Worm (Caenorhabditis elegans) whole organism, L4/young adult: ENCODE data around the gene vit-3.

Experiments
- W03F9.2 ChIP-seq: fragments of 150-350 bp; optimal IDR thresholded peaks from 2 replicates; lab custom pipeline; 2014; ENCODE audit warnings: missing biosample characterization, missing genetic modification characterization
- dao-5 ChIP-seq: sonication (generic microtip); optimal IDR thresholded peaks from 2 replicates; lab custom pipeline; 2016; ENCODE audit warnings: missing genotype, missing genetic modification characterization, moderate library complexity, missing compliant biosample characterization
- him-1 ChIP-seq: sonication (generic microtip); optimal IDR thresholded peaks from 2 replicates; lab custom pipeline; 2016; ENCODE audit warnings: missing genotype, missing genetic modification reagents, missing genetic modification characterization, missing compliant biosample characterization

Gene vit-3

ce11 chrX:3584481-3584880, 12.1 kb upstream of the vit-3 start:
- TF ChIP-seq him-1 (tag; lab: Kevin White, UChicago) (no peak), W03F9.2 (tag; lab: Kevin White, UChicago) (no peak), dao-5 (tag; lab: Kevin White, UChicago) (no peak)

ce11 chrX:3583436-3583835, 11.1 kb upstream of the vit-3 start:
- TF ChIP-seq dao-5 (tag; lab: Kevin White, UChicago) (no peak), him-1 (tag; lab: Kevin White, UChicago) (no peak), W03F9.2 (tag; lab: Kevin White, UChicago) (no peak)

- TF ChIP-seq W03F9.2 (tag; lab: Kevin White, UChicago) (no peak), dao-5 (tag; lab: Kevin White, UChicago) (no peak), him-1 (tag; lab: Kevin White, UChicago) (no peak)
These were observed 9.5 kb upstream of the vit-3 start for ce11 chrX:3581813-3582212.

DNA sequence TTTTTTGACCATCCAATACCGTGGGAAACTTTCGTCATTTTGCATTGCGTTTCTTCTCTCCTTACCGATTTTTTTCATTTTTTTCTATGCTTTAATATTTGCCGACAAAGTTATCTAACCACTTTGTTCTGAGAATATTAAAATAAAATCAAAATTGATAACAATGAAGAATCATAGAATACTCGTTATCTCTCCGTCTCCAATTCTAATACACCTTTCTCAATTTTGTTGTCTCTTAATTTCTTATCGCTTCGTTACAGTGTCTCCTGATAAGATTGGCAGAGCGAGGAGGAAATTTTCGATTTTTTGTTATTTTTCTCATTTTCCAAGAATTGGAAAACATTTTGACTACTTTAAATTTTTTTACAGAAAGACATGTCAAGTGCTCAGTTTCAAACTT, 3.9 kb upstream of the vit-3 start, which contains the start of gene ckc-1:
Gene ckc-1 (plus strand): TSS at position 368 of the 400 bp plus-strand sequence.
- TF ChIP-seq W03F9.2 (tag; lab: Kevin White, UChicago), result peak; percentile 6
- no peak for TF ChIP-seq him-1 (tag; lab: Kevin White, UChicago)

ce11 chrX:3573482-3573881, 1.1 kb upstream of the vit-3 start, which contains the start of gene T27A10.5:
TSS of gene T27A10.5 (minus strand) at chrX:3573582.
- TF ChIP-seq W03F9.2 (tag; lab: Kevin White, UChicago) (no peak), dao-5 (tag; lab: Kevin White, UChicago) (no peak), him-1 (tag; lab: Kevin White, UChicago) (no peak)

ce11 chrX:3566856-3567255, 5.5 kb downstream of the vit-3 start:
- no peak for TF ChIP-seq W03F9.2 (tag; lab: Kevin White, UChicago)
- no peak for TF ChIP-seq dao-5 (tag; lab: Kevin White, UChicago)
- no peak for TF ChIP-seq him-1 (tag; lab: Kevin White, UChicago)

DNA sequence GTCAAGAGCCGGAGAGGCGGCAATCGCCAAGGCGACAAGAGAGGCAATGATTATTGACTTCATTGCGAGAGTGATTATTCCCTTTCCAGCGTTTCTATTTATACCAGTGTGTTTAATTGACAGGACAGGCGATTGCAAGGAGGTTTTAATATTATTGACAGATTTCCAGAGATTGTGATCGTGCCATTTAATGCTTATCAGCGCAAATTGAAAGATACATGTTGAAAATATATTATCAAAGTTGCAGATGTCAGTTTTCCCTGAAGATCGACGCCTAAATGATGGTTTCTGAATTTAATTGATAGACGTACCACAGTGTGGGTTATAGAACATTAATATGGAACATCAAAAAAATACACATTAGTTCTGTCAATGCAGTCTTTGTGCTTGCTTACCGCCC, 8.4 kb downstream of the vit-3 start, which contains the start of gene vit-4:
Gene vit-4 (minus strand): TSS at position 63 of the 400 bp plus-strand sequence.
- TF ChIP-seq W03F9.2 (tag; lab: Kevin White, UChicago), result no peak
- no peak for TF ChIP-seq dao-5 (tag; lab: Kevin White, UChicago)
- TF ChIP-seq him-1 (tag; lab: Kevin White, UChicago), result no peak

DNA sequence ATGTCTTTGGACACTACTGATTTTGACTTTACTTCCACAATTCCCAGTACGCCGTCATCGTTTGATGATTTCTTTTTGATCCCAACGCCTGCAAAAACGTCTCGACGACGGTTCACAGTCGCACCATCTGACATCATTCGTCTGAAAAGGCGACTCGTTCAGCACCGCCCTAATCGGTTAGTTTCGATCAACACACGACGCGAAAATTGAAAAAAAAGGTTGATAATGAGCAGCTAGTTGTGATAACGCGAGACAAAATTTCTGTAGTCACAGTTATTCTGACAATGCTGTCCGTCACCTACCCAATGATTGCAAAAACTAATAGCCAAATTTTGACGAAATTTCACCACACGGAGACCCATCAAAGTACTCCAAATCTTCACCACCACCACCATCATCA, 16.4 kb downstream of the vit-3 start:
- TF ChIP-seq W03F9.2 (tag; lab: Kevin White, UChicago) (no peak), dao-5 (tag; lab: Kevin White, UChicago) (no peak), him-1 (tag; lab: Kevin White, UChicago) (no peak)

DNA sequence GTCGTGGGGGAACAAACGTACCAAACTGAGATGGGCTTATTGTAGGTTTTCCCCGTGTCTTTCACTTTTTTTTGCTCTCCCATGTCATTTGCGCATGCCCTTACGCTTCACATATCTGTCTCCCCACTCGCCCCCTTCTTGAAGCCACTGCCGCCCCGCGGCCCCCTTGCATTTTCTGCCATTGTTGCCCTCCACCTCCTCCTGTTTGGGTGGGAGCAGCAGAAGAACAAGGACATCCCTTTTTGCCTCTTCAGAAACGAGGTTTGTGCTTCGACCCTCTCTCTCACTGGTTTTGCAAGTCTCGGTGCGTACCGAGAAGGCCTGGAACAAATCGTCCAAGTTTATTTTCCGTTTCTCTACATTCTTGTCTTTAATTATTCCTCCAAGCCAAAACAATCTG, 18.2 kb downstream of the vit-3 start:
- TF ChIP-seq him-1 (tag; lab: Kevin White, UChicago), result no peak
- TF ChIP-seq dao-5 (tag; lab: Kevin White, UChicago), result no peak
- TF ChIP-seq W03F9.2 (tag; lab: Kevin White, UChicago), result no peak

ce11 chrX:3553687-3554086, 18.7 kb downstream of the vit-3 start:
- TF ChIP-seq W03F9.2 (tag; lab: Kevin White, UChicago) (no peak), him-1 (tag; lab: Kevin White, UChicago) (no peak), dao-5 (tag; lab: Kevin White, UChicago) (no peak)

- no peak for TF ChIP-seq W03F9.2 (tag; lab: Kevin White, UChicago)
- TF ChIP-seq dao-5 (tag; lab: Kevin White, UChicago), result no peak
- TF ChIP-seq him-1 (tag; lab: Kevin White, UChicago), result no peak
These were observed 19.4 kb downstream of the vit-3 start for ce11 chrX:3552948-3553347.

DNA sequence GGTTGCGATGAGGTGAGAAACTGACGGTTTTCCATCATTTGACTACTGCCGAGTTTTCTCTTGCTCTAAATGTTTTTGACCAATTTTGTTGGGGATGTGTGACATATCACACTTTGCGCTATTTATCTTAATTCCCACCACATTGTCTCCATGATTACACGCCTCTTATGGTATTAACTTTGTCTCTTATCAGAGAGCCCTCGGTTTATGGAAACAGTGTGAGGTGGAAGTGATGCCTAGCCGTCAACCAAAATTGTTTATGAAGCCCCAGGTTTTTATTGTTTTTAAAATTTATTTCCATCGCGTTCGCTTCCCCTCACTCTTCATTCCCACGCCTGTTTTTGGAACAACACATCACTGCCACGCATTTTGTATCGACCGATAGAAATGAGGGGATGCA, 21.2 kb downstream of the vit-3 start:
- no peak for TF ChIP-seq W03F9.2 (tag; lab: Kevin White, UChicago)
- TF ChIP-seq him-1 (tag; lab: Kevin White, UChicago), result no peak
- no peak for TF ChIP-seq dao-5 (tag; lab: Kevin White, UChicago)

DNA sequence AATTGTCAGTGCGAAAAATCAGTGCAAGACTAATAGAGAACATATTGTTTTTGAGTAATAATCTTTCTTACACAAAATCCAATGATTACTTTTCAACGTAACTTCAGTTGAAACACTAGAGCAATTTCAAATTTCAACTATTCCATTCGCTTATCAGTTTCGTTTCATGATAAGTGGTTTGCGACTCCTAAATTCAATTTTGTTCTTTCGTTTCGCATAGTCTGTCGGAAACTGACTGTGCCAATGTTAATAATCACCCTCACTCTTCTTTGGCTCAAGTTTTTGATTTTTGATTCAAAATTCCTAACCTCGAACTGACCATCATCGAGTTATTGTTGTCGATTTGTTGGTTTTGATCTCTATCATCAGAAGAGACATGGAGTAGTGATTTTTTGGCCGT, 23.6 kb downstream of the vit-3 start:
- no peak for TF ChIP-seq him-1 (tag; lab: Kevin White, UChicago)
- no peak for TF ChIP-seq dao-5 (tag; lab: Kevin White, UChicago)
- TF ChIP-seq W03F9.2 (tag; lab: Kevin White, UChicago), result no peak

DNA sequence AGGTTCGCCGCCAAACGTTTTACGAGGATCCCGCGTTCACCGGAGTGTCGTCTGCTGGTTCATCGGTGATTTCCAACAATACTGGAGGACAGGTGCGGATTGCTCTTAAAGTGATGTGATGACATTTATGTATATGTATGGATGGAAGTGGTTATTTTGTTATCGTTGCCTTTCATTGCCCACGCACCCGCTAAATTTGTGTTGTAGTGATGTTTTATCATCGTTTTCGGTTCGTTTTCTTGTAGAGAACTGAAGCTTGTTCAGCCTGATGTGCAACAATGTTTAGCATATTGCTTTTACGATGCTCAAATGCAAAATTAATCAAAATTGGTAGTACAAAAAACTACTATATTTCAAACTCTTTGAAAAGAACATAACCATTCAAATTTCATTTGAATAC, 24.5 kb downstream of the vit-3 start:
- TF ChIP-seq W03F9.2 (tag; lab: Kevin White, UChicago) (no peak), him-1 (tag; lab: Kevin White, UChicago) (no peak), dao-5 (tag; lab: Kevin White, UChicago) (no peak)
